Fruit fly (Drosophila melanogaster) whole organism, embryonic: ENCODE measurements around the gene CG11149.

Experiments used
- Abd-B ChIP-seq: fragments of 200-800 bp; sonication (Bioruptor generic); optimal IDR thresholded peaks from 2 replicates; lab custom pipeline; 2018; ENCODE audit warnings: missing biosample characterization, mild to moderate bottlenecking, missing genetic modification characterization, moderate library complexity
- CG11247 ChIP-seq: fragments of 200-800 bp; sonication (Bioruptor generic); IDR thresholded peaks from 2 replicates; pipeline ENCODE4 v1.3.6; 2022; ENCODE audit warnings: missing biosample characterization, missing genetic modification characterization
- CG13624 ChIP-seq: fragments of 200-800 bp; sonication (Bioruptor generic); optimal IDR thresholded peaks from 2 replicates; lab custom pipeline; 2016; ENCODE audit warnings: missing biosample characterization, missing genetic modification characterization
- CG14014 ChIP-seq: fragments of 200-800 bp; sonication (Bioruptor generic); IDR thresholded peaks from 2 replicates; pipeline ENCODE4 v1.3.6; 2022; ENCODE audit warnings: missing biosample characterization, missing genetic modification characterization
- CG14710 ChIP-seq: fragments of 200-800 bp; sonication (Bioruptor generic); optimal IDR thresholded peaks from 3 replicates; lab custom pipeline; 2019; ENCODE audit warnings: missing biosample characterization, mild to moderate bottlenecking, missing genetic modification characterization, moderate library complexity
- CG15011 ChIP-seq: fragments of 200-800 bp; sonication (Bioruptor generic); optimal IDR thresholded peaks from 3 replicates; lab custom pipeline; 2018; ENCODE audit warnings: missing biosample characterization, mild to moderate bottlenecking, missing genetic modification characterization
- CG15269 ChIP-seq: fragments of 200-800 bp; sonication (Bioruptor generic); optimal IDR thresholded peaks from 2 replicates; lab custom pipeline; 2018; ENCODE audit warnings: missing biosample characterization, mild to moderate bottlenecking, missing genetic modification characterization, moderate library complexity
- CG1602 ChIP-seq: fragments of 200-800 bp; sonication (Bioruptor generic); optimal IDR thresholded peaks from 3 replicates; lab custom pipeline; 2016; ENCODE audit warnings: missing biosample characterization, missing genetic modification characterization
- CG2202 ChIP-seq: fragments of 200-800 bp; sonication (Bioruptor generic); optimal IDR thresholded peaks from 2 replicates; lab custom pipeline; 2018; ENCODE audit warnings: missing biosample characterization, mild to moderate bottlenecking, missing genetic modification characterization
- CG34422 ChIP-seq: fragments of 200-800 bp; sonication (Bioruptor generic); IDR thresholded peaks from 3 replicates; pipeline ENCODE4 v1.3.6; 2022; ENCODE audit warnings: missing biosample characterization, missing genetic modification characterization
- CG3838 ChIP-seq: fragments of 200-800 bp; sonication (Bioruptor generic); optimal IDR thresholded peaks from 3 replicates; lab custom pipeline; 2016; ENCODE audit warnings: missing biosample characterization, missing genetic modification characterization
- CG4282 ChIP-seq: fragments of 200-800 bp; sonication (Bioruptor generic); optimal IDR thresholded peaks from 2 replicates; lab custom pipeline; 2016; ENCODE audit warnings: missing biosample characterization, missing genetic modification characterization
- CG4424 ChIP-seq: fragments of 200-800 bp; sonication (Bioruptor generic); optimal IDR thresholded peaks from 3 replicates; lab custom pipeline; 2016; ENCODE audit warnings: missing biosample characterization, missing genetic modification characterization
- CG7271 ChIP-seq: fragments of 200-800 bp; sonication (Bioruptor generic); optimal IDR thresholded peaks from 2 replicates; lab custom pipeline; 2018; ENCODE audit warnings: missing biosample characterization, mild to moderate bottlenecking, missing genetic modification characterization, moderate library complexity
- CG7839 ChIP-seq: fragments of 200-800 bp; sonication (Bioruptor generic); optimal IDR thresholded peaks from 3 replicates; lab custom pipeline; 2018; ENCODE audit warnings: missing biosample characterization, mild to moderate bottlenecking, missing genetic modification characterization, moderate library complexity
- CHES-1-like ChIP-seq: fragments of 200-800 bp; sonication (Bioruptor generic); optimal IDR thresholded peaks from 2 replicates; lab custom pipeline; 2016; ENCODE audit warnings: missing biosample characterization, missing genetic modification characterization
- Dek ChIP-seq: fragments of 200-800 bp; sonication (Bioruptor generic); optimal IDR thresholded peaks from 3 replicates; lab custom pipeline; 2019; ENCODE audit warnings: missing biosample characterization, mild to moderate bottlenecking, missing genetic modification characterization, moderate library complexity
- Doc3 ChIP-seq: fragments of 200-800 bp; sonication (Bioruptor generic); IDR thresholded peaks from 3 replicates; pipeline ENCODE4 v1.3.6; 2022; ENCODE audit warnings: missing biosample characterization, missing genetic modification characterization; ENCODE audit not compliant: partially characterized antibody
- HHEX ChIP-seq: fragments of 200-800 bp; sonication (Bioruptor generic); optimal IDR thresholded peaks from 3 replicates; lab custom pipeline; 2017; ENCODE audit warnings: missing biosample characterization, mild to moderate bottlenecking, missing genetic modification characterization, missing genetic modification reagents
- HLH4C ChIP-seq: fragments of 200-800 bp; sonication (Bioruptor generic); IDR thresholded peaks from 3 replicates; pipeline ENCODE4 v1.3.6; 2022; ENCODE audit warnings: missing biosample characterization, missing genetic modification characterization; ENCODE audit not compliant: partially characterized antibody
- HLHmδ ChIP-seq: fragments of 200-800 bp; sonication (Bioruptor generic); optimal IDR thresholded peaks from 2 replicates; lab custom pipeline; 2018; ENCODE audit warnings: missing biosample characterization, mild to moderate bottlenecking, missing genetic modification characterization, moderate library complexity
- Lpt ChIP-seq: fragments of >200 bp; optimal IDR thresholded peaks from 2 replicates; lab custom pipeline; 2018; ENCODE audit warnings: missing biosample characterization, missing genetic modification characterization
- NC2β ChIP-seq: fragments of 200-800 bp; sonication (Bioruptor generic); optimal IDR thresholded peaks from 2 replicates; lab custom pipeline; 2016; ENCODE audit warnings: missing biosample characterization, missing genetic modification characterization
- Neu2 ChIP-seq: fragments of 200-800 bp; sonication (Bioruptor generic); optimal IDR thresholded peaks from 3 replicates; lab custom pipeline; 2016; ENCODE audit warnings: missing biosample characterization, missing genetic modification characterization, borderline replicate concordance
- Pdp1 ChIP-seq, 2 experiments: fragments of 200-800 bp; sonication (Bioruptor generic); optimal IDR thresholded peaks; 3 replicates each; lab custom pipeline; 2016; ENCODE audit warnings: missing biosample characterization in 2 of 2, missing genetic modification characterization in 2 of 2, mild to moderate bottlenecking in 1 of 2, moderate library complexity in 1 of 2
- Scr ChIP-seq: fragments of 200-800 bp; sonication (Bioruptor generic); IDR thresholded peaks from 2 replicates; pipeline ENCODE4 v1.3.6; 2022; ENCODE audit warnings: missing biosample characterization, missing genetic modification characterization; ENCODE audit not compliant: partially characterized antibody
- Stat92E ChIP-seq, 3 experiments: fragments of >200 bp in 2 of 3; fragments of 200-800 bp in 1 of 3; sonication (Bioruptor generic) in 1 of 3; optimal IDR thresholded peaks; 2 replicates each; lab custom pipeline; 2017 to 2019; ENCODE audit warnings: missing biosample characterization in 3 of 3, missing genetic modification characterization in 3 of 3, mild to moderate bottlenecking in 1 of 3, moderate library complexity in 1 of 3
- Xbp1 ChIP-seq: fragments of 200-800 bp; sonication (Bioruptor generic); optimal IDR thresholded peaks from 3 replicates; lab custom pipeline; 2016; ENCODE audit warnings: missing biosample characterization, mild to moderate bottlenecking, missing genetic modification characterization
- abd-A ChIP-seq: fragments of 200-800 bp; sonication (Bioruptor generic); optimal IDR thresholded peaks from 3 replicates; lab custom pipeline; 2019; ENCODE audit warnings: missing biosample characterization, mild to moderate bottlenecking, missing genetic modification characterization, moderate library complexity
- ap ChIP-seq: fragments of 200-800 bp; sonication (Bioruptor generic); IDR thresholded peaks from 2 replicates; pipeline ENCODE4 v1.3.6; 2022; ENCODE audit warnings: missing biosample characterization, missing genetic modification characterization
- ash1 ChIP-seq: fragments of 200-800 bp; sonication (Bioruptor generic); optimal IDR thresholded peaks from 2 replicates; lab custom pipeline; 2018; ENCODE audit warnings: missing biosample characterization, mild to moderate bottlenecking, missing genetic modification characterization
- ato ChIP-seq: fragments of 200-800 bp; sonication (Bioruptor generic); IDR thresholded peaks from 2 replicates; pipeline ENCODE4 v1.3.6; 2022; ENCODE audit warnings: missing biosample characterization, missing genetic modification characterization; ENCODE audit not compliant: partially characterized antibody
- cwo ChIP-seq: fragments of 200-800 bp; sonication (Bioruptor generic); optimal IDR thresholded peaks from 3 replicates; lab custom pipeline; 2017; ENCODE audit warnings: missing biosample characterization, missing genetic modification characterization, mild to moderate bottlenecking, moderate library complexity, missing genetic modification reagents
- emc ChIP-seq: fragments of 200-800 bp; sonication (Bioruptor generic); optimal IDR thresholded peaks from 2 replicates; lab custom pipeline; 2016; ENCODE audit warnings: missing biosample characterization, missing genetic modification characterization
- fd102C ChIP-seq: fragments of 200-800 bp; sonication (Bioruptor generic); optimal IDR thresholded peaks from 2 replicates; lab custom pipeline; 2018; ENCODE audit warnings: missing biosample characterization, mild to moderate bottlenecking, missing genetic modification characterization, moderate library complexity
- fd64A ChIP-seq: fragments of 200-800 bp; sonication (Bioruptor generic); optimal IDR thresholded peaks from 3 replicates; lab custom pipeline; 2018; ENCODE audit warnings: missing biosample characterization, mild to moderate bottlenecking, missing genetic modification characterization
- fru ChIP-seq: fragments of >200 bp; optimal IDR thresholded peaks from 2 replicates; lab custom pipeline; 2017
- gce ChIP-seq: fragments of 200-800 bp; sonication (Bioruptor generic); IDR thresholded peaks from 3 replicates; pipeline ENCODE4 v1.3.6; 2022; ENCODE audit warnings: missing biosample characterization, missing genetic modification characterization
- grn ChIP-seq: fragments of 200-800 bp; sonication (Bioruptor generic); optimal IDR thresholded peaks from 3 replicates; lab custom pipeline; 2017; ENCODE audit warnings: missing biosample characterization, missing genetic modification characterization
- mld ChIP-seq: fragments of 200-800 bp; sonication (Bioruptor generic); IDR thresholded peaks from 3 replicates; pipeline ENCODE4 v1.3.6; 2022; ENCODE audit warnings: missing biosample characterization, missing genetic modification characterization; ENCODE audit not compliant: partially characterized antibody
- nmo ChIP-seq: fragments of 200-800 bp; sonication (Bioruptor generic); optimal IDR thresholded peaks from 2 replicates; lab custom pipeline; 2018; ENCODE audit warnings: missing biosample characterization, mild to moderate bottlenecking, missing genetic modification characterization, moderate library complexity
- scrt ChIP-seq: fragments of 200-800 bp; sonication (Bioruptor generic); optimal IDR thresholded peaks from 2 replicates; lab custom pipeline; 2018; ENCODE audit warnings: missing biosample characterization, mild to moderate bottlenecking, missing genetic modification characterization, moderate library complexity
- sens ChIP-seq: fragments of 200-800 bp; sonication (Bioruptor generic); peaks from one replicate; lab custom pipeline; 2016; ENCODE audit warnings: missing biosample characterization, missing genetic modification characterization
- sna ChIP-seq: fragments of 200-800 bp; sonication (Bioruptor generic); IDR thresholded peaks from 2 replicates; pipeline ENCODE4 v1.3.6; 2022; ENCODE audit warnings: missing biosample characterization, missing genetic modification characterization; ENCODE audit not compliant: partially characterized antibody
- sr ChIP-seq: fragments of 200-800 bp; sonication (Bioruptor generic); IDR thresholded peaks from 3 replicates; pipeline ENCODE4 v1.3.6; 2022; ENCODE audit warnings: missing biosample characterization, missing genetic modification characterization
- tna ChIP-seq: fragments of 200-800 bp; sonication (Bioruptor generic); IDR thresholded peaks from 2 replicates; pipeline ENCODE4 v1.3.6; 2022; ENCODE audit warnings: missing biosample characterization, missing genetic modification characterization; ENCODE audit not compliant: partially characterized antibody
- tup ChIP-seq: fragments of 200-800 bp; sonication (Bioruptor generic); optimal IDR thresholded peaks from 2 replicates; lab custom pipeline; 2016; ENCODE audit warnings: missing biosample characterization, mild to moderate bottlenecking, missing genetic modification characterization, moderate library complexity
- unc-4 ChIP-seq: fragments of 200-800 bp; sonication (Bioruptor generic); IDR thresholded peaks from 2 replicates; pipeline ENCODE4 v1.3.6; 2022; ENCODE audit warnings: missing biosample characterization, missing genetic modification characterization; ENCODE audit not compliant: partially characterized antibody
- vvl ChIP-seq: fragments of 200-800 bp; sonication (Bioruptor generic); IDR thresholded peaks from 2 replicates; pipeline ENCODE4 v1.3.6; 2022; ENCODE audit warnings: missing biosample characterization, missing genetic modification characterization

The CG11149 gene

dm6 chr2L:5724521-5725023, 3.9 kb upstream of the CG11149 start, which contains the start of gene CG11030 (continued):
- TF ChIP-seq Scr (GFP tag; lab: Robert Waterston, UW) (peak; percentile 99), CG7839 (tag; lab: Kevin White, UChicago) (no peak), CG4282 (GFP tag; lab: Kevin White, UChicago) (peak; percentile 10), ato (GFP tag; lab: Robert Waterston, UW) (peak; percentile 100), Lpt (GFP tag; lab: Kevin White, UChicago) (no peak), CG14710 (tag; lab: Kevin White, UChicago) (peak; percentile 21), Abd-B (GFP tag; lab: Kevin White, UChicago) (no peak), ash1 (GFP tag; lab: Kevin White, UChicago) (no peak), tup (GFP tag; lab: Kevin White, UChicago) (no peak), CG7271 (tag; lab: Kevin White, UChicago) (peak; percentile 67), gce (no peak), CG13624 (GFP tag; lab: Kevin White, UChicago) (no peak), Stat92E (GFP tag; optimal IDR thresholded peaks at IDR 0.05; lab: Kevin White, UChicago) (peak in 1 of 3 experiments; percentile 39), grn (no peak), sna (GFP tag; lab: Robert Waterston, UW) (peak; percentile 98), sens (GFP tag; lab: Kevin White, UChicago) (peak; percentile 81), CG15269 (tag; lab: Kevin White, UChicago) (no peak), CG2202 (tag; lab: Kevin White, UChicago) (no peak), mld (GFP tag; lab: Robert Waterston, UW) (peak; percentile 99), Doc3 (GFP tag; lab: Robert Waterston, UW) (peak; percentile 98), CHES-1-like (GFP tag; lab: Kevin White, UChicago) (peak; percentile 46), scrt (no peak), tna (peak; percentile 98), abd-A (no peak), CG34422 (peak; percentile 71; the same call in 2 of the 3 replicates), HHEX (GFP tag; lab: Kevin White, UChicago) (no peak), nmo (peak; percentile 30), Xbp1 (GFP tag; lab: Kevin White, UChicago) (peak; percentile 21), NC2β (GFP tag; lab: Kevin White, UChicago) (no peak), CG14014 (GFP tag; lab: Robert Waterston, UW) (0 out of 2 replicates have a peak, but pooled peaks have one; percentile 13), Pdp1 (GFP tag; optimal IDR thresholded peaks at IDR 0.05; lab: Kevin White, UChicago) (no peak), Neu2 (GFP tag; lab: Kevin White, UChicago) (no peak), fd64A (GFP tag; lab: Kevin White, UChicago) (peak; percentile 19), CG4424 (GFP tag; lab: Kevin White, UChicago) (peak; percentile 5), CG15011 (GFP tag; lab: Kevin White, UChicago) (no peak), ap (GFP tag; lab: Robert Waterston, UW) (no peak), CG1602 (no peak), CG11247 (GFP tag; lab: Robert Waterston, UW) (peak; percentile 54; the same call in 1 of the 2 replicates), emc (no peak), HLH4C (GFP tag; lab: Robert Waterston, UW) (peak; percentile 99), HLHmδ (GFP tag; lab: Kevin White, UChicago) (peak; percentile 26), cwo (no peak), CG3838 (no peak), Dek (tag; lab: Kevin White, UChicago) (peak; percentile 22), unc-4 (peak; percentile 98), fd102C (GFP tag; lab: Kevin White, UChicago) (no peak), vvl (peak; percentile 39; the same call in 1 of the 2 replicates), fru (lab: Kevin White, UChicago) (no peak), sr (GFP tag; lab: Robert Waterston, UW) (no peak)
